Fruit fly (Drosophila melanogaster) ovary, adult (tissue): ENCODE measurements around the gene CG34462.

Experiments
- CG17801 ChIP-seq: fragments of 200-800 bp; optimal IDR thresholded peaks from 2 replicates; lab custom pipeline; 2019; ENCODE audit warnings: missing biosample characterization, mild to moderate bottlenecking, missing genetic modification characterization, moderate library complexity; ENCODE audit not compliant: partially characterized antibody

Gene CG34462

DNA sequence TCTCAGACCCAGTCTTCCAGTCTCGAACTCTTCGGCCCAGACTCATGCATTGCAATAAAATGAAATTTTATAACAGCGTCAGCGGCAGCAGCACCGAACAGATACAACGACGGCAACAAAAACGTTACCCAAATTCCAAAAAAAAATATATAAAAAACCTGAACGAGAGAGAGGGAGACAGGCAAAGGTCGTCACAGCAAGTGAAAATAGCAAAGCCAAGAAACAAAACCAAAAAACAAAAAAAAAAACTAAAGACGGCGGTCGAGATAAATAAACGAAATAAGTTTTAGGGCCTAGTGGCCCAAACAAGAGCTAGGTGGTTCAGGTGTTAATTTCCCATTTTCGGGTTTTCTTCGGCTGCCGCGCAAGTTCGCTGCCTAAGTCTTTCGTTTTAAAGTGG, 45.7 kb downstream of the CG34462 start:
- TF ChIP-seq CG17801, result no peak

DNA sequence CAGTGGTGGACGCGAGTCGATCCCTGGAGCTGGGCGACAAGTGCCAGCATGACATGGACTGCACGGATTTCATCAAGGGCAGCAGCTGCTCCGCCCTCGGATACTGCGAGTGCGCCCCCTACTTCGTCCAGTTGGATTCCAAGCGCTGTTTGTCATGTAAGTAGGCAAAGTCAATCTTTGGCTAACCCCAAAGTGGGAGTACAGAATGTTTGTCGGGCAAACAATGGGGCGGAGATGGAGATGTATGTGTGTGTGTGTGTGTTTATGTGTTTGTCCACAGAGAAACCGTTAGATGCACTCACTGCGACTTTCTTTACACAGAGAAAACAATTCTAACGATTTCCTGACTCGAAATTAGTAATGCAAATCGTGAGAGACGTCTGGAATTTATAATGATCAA, 50.8 kb downstream of the CG34462 start:
- no peak for TF ChIP-seq CG17801
